Worm (Caenorhabditis elegans) whole organism, mixed stage, embryonic: ENCODE measurements around the gene ttbk-8.2.

ENCODE experiments used
- M03D4.4 ChIP-seq: sonication (generic microtip); optimal IDR thresholded peaks from 2 replicates; lab custom pipeline; 2017; ENCODE audit warnings: mild to moderate bottlenecking, missing genetic modification characterization, missing compliant biosample characterization
- bed-3 ChIP-seq: fragments of 200-800 bp; sonication (Bioruptor generic); optimal IDR thresholded peaks from 3 replicates; lab custom pipeline; 2018; ENCODE audit warnings: mild to moderate bottlenecking, missing genetic modification characterization, moderate library complexity, missing compliant biosample characterization
- blmp-1 ChIP-seq: fragments of 150-350 bp; optimal IDR thresholded peaks from 2 replicates; lab custom pipeline; 2014; ENCODE audit warnings: missing biosample characterization, missing genetic modification characterization
- ceh-39 ChIP-seq: fragments of 150-350 bp; optimal IDR thresholded peaks from 2 replicates; lab custom pipeline; 2014; ENCODE audit warnings: missing biosample characterization, missing genetic modification characterization
- ceh-43 ChIP-seq: fragments of 200-800 bp; sonication (Bioruptor generic); optimal IDR thresholded peaks from 2 replicates; lab custom pipeline; 2018; ENCODE audit warnings: mild to moderate bottlenecking, missing genetic modification characterization, moderate library complexity, missing compliant biosample characterization
- ceh-83 ChIP-seq: fragments of 200-800 bp; sonication (Bioruptor generic); optimal IDR thresholded peaks from 2 replicates; lab custom pipeline; 2018; ENCODE audit warnings: mild to moderate bottlenecking, missing genetic modification characterization, missing compliant biosample characterization
- cnd-1 ChIP-seq: fragments of 200-800 bp; sonication (Bioruptor generic); optimal IDR thresholded peaks from 2 replicates; lab custom pipeline; 2018; ENCODE audit warnings: mild to moderate bottlenecking, missing genetic modification characterization, missing compliant biosample characterization
- drap-1 ChIP-seq: fragments of 200-800 bp; sonication (Bioruptor generic); optimal IDR thresholded peaks from 3 replicates; lab custom pipeline; 2018; ENCODE audit warnings: mild to moderate bottlenecking, missing genetic modification characterization, missing compliant biosample characterization
- elt-1 ChIP-seq: sonication (generic microtip); optimal IDR thresholded peaks from 2 replicates; lab custom pipeline; 2017; ENCODE audit warnings: missing genetic modification characterization, mild to moderate bottlenecking, missing compliant biosample characterization, antibody characterized with exemption, moderate library complexity, borderline replicate concordance; ENCODE audit not compliant: insufficient read depth
- elt-3 ChIP-seq: fragments of 150-350 bp; optimal IDR thresholded peaks from 2 replicates; lab custom pipeline; 2014; ENCODE audit warnings: missing biosample characterization, missing genetic modification characterization
- flh-1 ChIP-seq: fragments of 200-800 bp; sonication (Bioruptor generic); optimal IDR thresholded peaks from 2 replicates; lab custom pipeline; 2018; ENCODE audit warnings: mild to moderate bottlenecking, missing genetic modification characterization, moderate library complexity, missing compliant biosample characterization
- ham-2 ChIP-seq: fragments of 200-800 bp; sonication (Bioruptor generic); optimal IDR thresholded peaks from 2 replicates; lab custom pipeline; 2018; ENCODE audit warnings: mild to moderate bottlenecking, missing genetic modification characterization, missing compliant biosample characterization
- hlh-1 ChIP-seq: fragments of 150-350 bp; optimal IDR thresholded peaks from 2 replicates; lab custom pipeline; 2014; ENCODE audit warnings: missing biosample characterization, missing genetic modification reagents, missing genetic modification characterization
- lin-13 ChIP-seq: fragments of 150-350 bp; optimal IDR thresholded peaks from 2 replicates; lab custom pipeline; 2014; ENCODE audit warnings: missing biosample characterization, missing genetic modification characterization
- lin-32 ChIP-seq: fragments of 200-800 bp; sonication (Bioruptor generic); optimal IDR thresholded peaks from 2 replicates; lab custom pipeline; 2018; ENCODE audit warnings: mild to moderate bottlenecking, missing genetic modification characterization, missing compliant biosample characterization
- mep-1 ChIP-seq: fragments of 150-350 bp; optimal IDR thresholded peaks from 2 replicates; lab custom pipeline; 2017; ENCODE audit warnings: missing biosample characterization, missing genetic modification reagents, missing genetic modification characterization, inconsistent platforms
- mls-2 ChIP-seq: sonication (generic microtip); optimal IDR thresholded peaks from 2 replicates; lab custom pipeline; 2016; ENCODE audit warnings: mild to moderate bottlenecking, missing genetic modification characterization, moderate library complexity, missing compliant biosample characterization
- nhr-2 ChIP-seq: fragments of 150-350 bp; optimal IDR thresholded peaks from 2 replicates; lab custom pipeline; 2014; ENCODE audit warnings: missing biosample characterization, missing genetic modification characterization
- nhr-237 ChIP-seq: fragments of 150-350 bp; optimal IDR thresholded peaks from 2 replicates; lab custom pipeline; 2014; ENCODE audit warnings: missing biosample characterization, missing genetic modification characterization
- nhr-28 ChIP-seq: fragments of 150-350 bp; optimal IDR thresholded peaks from 2 replicates; lab custom pipeline; 2014; ENCODE audit warnings: missing biosample characterization, missing genetic modification characterization
- pha-4 ChIP-seq: fragments of 150-350 bp; optimal IDR thresholded peaks from 2 replicates; lab custom pipeline; 2018; ENCODE audit warnings: missing biosample characterization, missing genetic modification reagents, missing genetic modification characterization
- sem-2 ChIP-seq: fragments of 200-800 bp; sonication (Bioruptor generic); optimal IDR thresholded peaks from 2 replicates; lab custom pipeline; 2018; ENCODE audit warnings: mild to moderate bottlenecking, missing genetic modification characterization, missing compliant biosample characterization
- snpc-4 ChIP-seq: fragments of 150-350 bp; optimal IDR thresholded peaks from 2 replicates; lab custom pipeline; 2014; ENCODE audit warnings: missing biosample characterization, missing genetic modification characterization
- sptf-1 ChIP-seq: sonication (generic microtip); optimal IDR thresholded peaks from 2 replicates; lab custom pipeline; 2017; ENCODE audit warnings: mild to moderate bottlenecking, missing genetic modification characterization, moderate library complexity, missing compliant biosample characterization
- tbx-8 ChIP-seq: fragments of 200-800 bp; sonication (Bioruptor generic); optimal IDR thresholded peaks from 2 replicates; lab custom pipeline; 2018; ENCODE audit warnings: mild to moderate bottlenecking, missing genetic modification characterization, moderate library complexity, missing compliant biosample characterization
- unc-120 ChIP-seq: sonication (generic microtip); optimal IDR thresholded peaks from 2 replicates; lab custom pipeline; 2017; ENCODE audit warnings: missing genetic modification characterization, missing compliant biosample characterization; ENCODE audit not compliant: poor library complexity, severe bottlenecking
- unc-39 ChIP-seq: fragments of 150-350 bp; optimal IDR thresholded peaks from 2 replicates; lab custom pipeline; 2014; ENCODE audit warnings: missing biosample characterization, missing genetic modification characterization
- zip-8 ChIP-seq: fragments of 150-350 bp; optimal IDR thresholded peaks from 2 replicates; lab custom pipeline; 2014; ENCODE audit warnings: missing biosample characterization, missing genetic modification characterization
- ztf-11 ChIP-seq: fragments of 150-350 bp; optimal IDR thresholded peaks from 2 replicates; lab custom pipeline; 2014; ENCODE audit warnings: missing biosample characterization, missing genetic modification characterization

Gene ttbk-8.2

DNA sequence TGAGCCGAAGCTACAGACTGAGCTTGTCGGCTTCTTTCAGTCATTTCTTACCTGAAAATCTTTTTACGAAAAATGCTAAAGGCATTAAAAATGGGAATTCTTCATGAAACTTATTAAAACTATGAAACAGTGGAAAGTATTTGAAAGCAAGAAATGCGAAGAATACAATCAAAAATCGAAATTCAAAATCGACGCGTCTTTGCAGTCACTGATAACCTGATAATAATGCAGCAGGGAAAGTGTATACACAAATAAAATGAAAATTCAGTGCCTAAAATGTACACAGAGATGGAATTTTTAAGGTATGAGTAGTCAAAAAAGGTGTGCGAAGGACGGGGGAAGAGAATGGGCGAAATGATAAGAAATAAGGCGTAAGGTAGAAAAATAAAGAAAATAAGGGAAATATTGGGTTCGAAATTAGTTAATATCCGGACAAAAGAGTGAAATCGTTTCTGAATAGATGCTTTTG lies 17.1 kb upstream of the ttbk-8.2 start, which contains the start of gene C39H7.4:
Gene C39H7.4, minus strand, starts transcription at position 51 of the 469 bp plus-strand sequence.
- TF ChIP-seq lin-32 (no peak), ztf-11 (tag; lab: Kevin White, UChicago) (no peak), ham-2 (no peak), nhr-2 (tag; lab: Kevin White, UChicago) (no peak), nhr-28 (no peak), flh-1 (no peak), elt-3 (tag; lab: Kevin White, UChicago) (no peak), mls-2 (tag; lab: Kevin White, UChicago) (no peak)
- TF ChIP-seq, all 35 proteins: peak for 0

DNA sequence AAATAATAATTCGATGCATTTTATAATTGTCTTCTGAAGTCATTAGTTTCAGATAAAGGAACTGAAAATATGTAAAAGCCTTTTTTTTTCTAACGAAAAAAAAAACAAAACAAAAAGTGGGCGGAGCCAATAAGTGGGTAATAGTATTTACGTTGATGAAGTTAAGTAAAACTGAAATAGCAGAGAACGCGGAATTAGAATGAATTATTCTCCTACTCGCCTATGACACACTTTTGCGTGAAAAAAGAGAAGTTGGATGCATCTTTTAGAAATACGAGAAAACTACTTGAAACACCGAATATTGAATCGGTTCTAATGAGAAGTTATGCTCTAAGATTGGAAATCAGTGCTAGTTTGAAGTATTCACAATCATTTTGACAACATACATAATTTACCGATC lies 12.1 kb upstream of the ttbk-8.2 start, which contains the start of gene srsx-16:
Gene srsx-16, minus strand, starts transcription at position 101 of the 400 bp plus-strand sequence.
- TF ChIP-seq nhr-237 (tag; lab: Kevin White, UChicago) (no peak), flh-1 (no peak), lin-13 (no peak), bed-3 (GFP tag; lab: Kevin White, UChicago) (no peak), mls-2 (tag; lab: Kevin White, UChicago) (no peak), sem-2 (GFP tag; lab: Kevin White, UChicago) (no peak), elt-3 (tag; lab: Kevin White, UChicago) (no peak), ceh-83 (GFP tag; lab: Kevin White, UChicago) (no peak)

DNA sequence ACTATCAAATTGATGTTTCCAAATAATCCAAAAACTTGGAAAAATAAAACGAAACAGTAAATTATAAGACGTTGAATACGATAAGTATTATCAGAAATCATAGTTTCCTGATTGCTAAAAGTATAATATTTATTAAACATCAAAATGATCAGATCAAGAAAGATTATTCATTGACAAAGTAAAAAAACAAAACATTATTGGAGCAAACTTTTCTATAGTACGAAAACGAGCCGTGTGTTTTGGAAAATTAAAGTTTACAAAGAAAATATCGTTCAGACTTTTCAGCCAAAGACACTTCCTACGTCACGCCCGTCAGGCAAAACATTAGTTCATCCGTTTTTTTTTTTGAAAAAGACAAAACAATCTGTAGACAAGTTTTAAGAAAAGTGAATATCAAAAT lies 8.0 kb upstream of the ttbk-8.2 start, which contains the start of gene srsx-15:
Gene srsx-15, minus strand, starts transcription at position 101 of the 400 bp plus-strand sequence.
- TF ChIP-seq mls-2 (tag; lab: Kevin White, UChicago) (no peak), unc-39 (tag; lab: Kevin White, UChicago) (no peak), nhr-2 (tag; lab: Kevin White, UChicago) (no peak), tbx-8 (GFP tag; lab: Kevin White, UChicago) (no peak), lin-32 (no peak), blmp-1 (tag; lab: Kevin White, UChicago) (no peak), lin-13 (no peak), cnd-1 (no peak), mep-1 (tag; lab: Kevin White, UChicago) (no peak), zip-8 (tag; lab: Kevin White, UChicago) (no peak), ham-2 (no peak), elt-3 (tag; lab: Kevin White, UChicago) (no peak), elt-1 (tag; lab: Kevin White, UChicago) (no peak), drap-1 (GFP tag; lab: Kevin White, UChicago) (no peak)

DNA sequence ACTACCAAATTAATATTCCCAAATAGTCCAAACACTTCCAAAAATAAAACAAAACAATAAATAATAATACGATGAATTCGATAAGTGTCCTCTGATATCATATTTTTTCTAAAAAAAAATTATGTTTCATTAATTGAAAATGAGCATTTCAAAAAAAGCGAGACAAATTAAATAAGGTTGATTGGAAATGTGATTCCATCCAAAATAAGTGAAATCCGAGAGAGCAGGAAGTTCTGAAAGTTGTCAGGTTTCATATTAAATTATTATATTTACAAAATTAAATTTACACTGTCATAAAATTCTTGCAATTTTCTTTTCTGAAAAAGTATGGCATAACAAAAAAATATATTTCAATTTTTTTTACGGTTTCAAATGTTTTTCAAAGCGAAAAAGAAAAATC lies 4.7 kb upstream of the ttbk-8.2 start, which contains the start of gene srsx-14:
Gene srsx-14, minus strand, starts transcription at position 101 of the 400 bp plus-strand sequence.
- TF ChIP-seq nhr-237 (tag; lab: Kevin White, UChicago): no peak
- TF ChIP-seq mep-1 (tag; lab: Kevin White, UChicago): no peak
- no peak for TF ChIP-seq flh-1
- TF ChIP-seq ceh-43: no peak
- no peak for TF ChIP-seq M03D4.4 (tag; lab: Kevin White, UChicago)
- TF ChIP-seq hlh-1 (tag; lab: Kevin White, UChicago): no peak
- no peak for TF ChIP-seq ceh-83 (GFP tag; lab: Kevin White, UChicago)
- no peak for TF ChIP-seq lin-13
- TF ChIP-seq lin-32: no peak
- no peak for TF ChIP-seq pha-4 (tag; lab: Kevin White, UChicago)
- TF ChIP-seq drap-1 (GFP tag; lab: Kevin White, UChicago): no peak
- TF ChIP-seq elt-3 (tag; lab: Kevin White, UChicago): no peak
- TF ChIP-seq, all 35 proteins: peak for 0

DNA sequence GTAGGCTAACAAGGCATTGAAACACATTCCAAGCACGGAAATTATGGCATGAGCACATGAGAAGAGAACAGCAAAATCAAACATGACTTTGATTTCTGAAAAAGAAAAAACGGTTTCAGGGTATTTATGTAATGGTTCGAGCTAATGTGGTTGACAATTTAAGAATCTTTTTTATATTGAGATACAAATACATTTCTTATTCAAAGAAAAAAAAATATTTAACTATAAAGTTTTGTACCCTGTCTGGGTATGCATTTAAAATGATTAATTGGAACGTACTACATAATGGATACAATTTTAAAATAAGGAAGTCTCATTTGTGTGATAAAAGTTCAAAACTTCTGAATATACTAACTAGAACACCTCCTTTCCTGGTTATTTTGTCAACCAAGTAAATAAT lies 1.6 kb upstream of the ttbk-8.2 start, which contains the start of gene srd-12:
Gene srd-12, minus strand, starts transcription at position 101 of the 400 bp plus-strand sequence.
- TF ChIP-seq unc-120 (tag; lab: Kevin White, UChicago) (no peak), snpc-4 (tag; lab: Kevin White, UChicago) (no peak), sptf-1 (tag; lab: Kevin White, UChicago) (no peak), pha-4 (tag; lab: Kevin White, UChicago) (no peak), flh-1 (no peak), unc-39 (tag; lab: Kevin White, UChicago) (no peak), hlh-1 (tag; lab: Kevin White, UChicago) (no peak), nhr-28 (no peak), ceh-39 (tag; lab: Kevin White, UChicago) (no peak), ceh-83 (GFP tag; lab: Kevin White, UChicago) (no peak), blmp-1 (tag; lab: Kevin White, UChicago) (no peak), lin-13 (no peak), bed-3 (GFP tag; lab: Kevin White, UChicago) (no peak), sem-2 (GFP tag; lab: Kevin White, UChicago) (no peak)
